Worm (Caenorhabditis elegans) whole organism, L4 larva: ENCODE results near the gene bcat-1.

ENCODE experiments used
- D1046.2 ChIP-seq: fragments of 200-800 bp; sonication (Bioruptor generic); IDR thresholded peaks from 2 replicates; pipeline ENCODE4 v1.3.6; 2022; ENCODE audit warnings: missing genetic modification characterization, missing compliant biosample characterization
- F26F4.8 ChIP-seq: fragments of 200-800 bp; sonication (Bioruptor generic); conservative IDR thresholded peaks from 2 replicates; pipeline ENCODE4 v1.3.6; 2022; ENCODE audit warnings: missing genetic modification characterization, missing compliant biosample characterization
- R02D3.7 ChIP-seq: fragments of 150-350 bp; sonication (generic microtip); optimal IDR thresholded peaks from 3 replicates; lab custom pipeline; 2014; ENCODE audit warnings: missing biosample characterization, missing genetic modification characterization
- ZK337.2 ChIP-seq: fragments of 200-800 bp; sonication (Bioruptor generic); IDR thresholded peaks from 2 replicates; pipeline ENCODE4 v1.3.6; 2022; ENCODE audit warnings: missing genetic modification reagents, missing genetic modification characterization, missing compliant biosample characterization
- aly-2 ChIP-seq: sonication (generic microtip); optimal IDR thresholded peaks from 2 replicates; lab custom pipeline; 2018; ENCODE audit warnings: missing biosample characterization, missing genetic modification characterization
- attf-4 ChIP-seq: sonication (generic microtip); optimal IDR thresholded peaks from 3 replicates; lab custom pipeline; 2017; ENCODE audit warnings: missing biosample characterization, missing genetic modification characterization
- ceh-20 ChIP-seq: fragments of 200-800 bp; sonication (Bioruptor generic); IDR thresholded peaks from 2 replicates; pipeline ENCODE4 v1.3.6; 2022; ENCODE audit warnings: missing genetic modification reagents, missing genetic modification characterization, missing compliant biosample characterization
- ceh-32 ChIP-seq: sonication (generic microtip); optimal IDR thresholded peaks from 2 replicates; lab custom pipeline; 2016; ENCODE audit warnings: mild to moderate bottlenecking, missing genetic modification characterization, missing compliant biosample characterization; ENCODE audit not compliant: poor library complexity
- ceh-62 ChIP-seq: sonication (generic microtip); optimal IDR thresholded peaks from 2 replicates; lab custom pipeline; 2017; ENCODE audit warnings: missing biosample characterization, missing genetic modification characterization
- ces-1 ChIP-seq: fragments of 150-350 bp; sonication (generic microtip); optimal IDR thresholded peaks from 4 replicates; lab custom pipeline; 2014; ENCODE audit warnings: missing biosample characterization, missing genetic modification reagents, missing genetic modification characterization
- cey-2 ChIP-seq: sonication (generic microtip); optimal IDR thresholded peaks from 3 replicates; lab custom pipeline; 2017; ENCODE audit warnings: missing genetic modification characterization, mild to moderate bottlenecking, missing compliant biosample characterization, antibody characterized with exemption, borderline replicate concordance; ENCODE audit not compliant: insufficient read depth
- ctbp-1 ChIP-seq: fragments of 200-800 bp; sonication (Bioruptor generic); IDR thresholded peaks from 2 replicates; pipeline ENCODE4 v1.3.6; 2022; ENCODE audit warnings: missing genetic modification reagents, missing genetic modification characterization, missing compliant biosample characterization
- daf-16 ChIP-seq, 3 experiments: sonication (generic microtip); optimal IDR thresholded peaks; 2 replicates each; lab custom pipeline; 2016 to 2017; ENCODE audit warnings: missing genetic modification characterization in 3 of 3, missing genetic modification reagents in 3 of 3, mild to moderate bottlenecking in 2 of 3, missing compliant biosample characterization in 2 of 3, missing biosample characterization in 1 of 3, moderate library complexity in 1 of 3
- dmd-6 ChIP-seq: fragments of 200-800 bp; sonication (Bioruptor generic); IDR thresholded peaks from 2 replicates; pipeline ENCODE4 v1.3.6; 2022; ENCODE audit warnings: missing genetic modification reagents, missing genetic modification characterization, missing compliant biosample characterization
- dmd-8 ChIP-seq: fragments of 200-800 bp; sonication (Bioruptor generic); IDR thresholded peaks from 2 replicates; pipeline ENCODE4 v1.3.6; 2022; ENCODE audit warnings: missing genetic modification characterization, missing compliant biosample characterization
- duxl-1 ChIP-seq: sonication (generic microtip); optimal IDR thresholded peaks from 2 replicates; lab custom pipeline; 2016; ENCODE audit warnings: mild to moderate bottlenecking, missing genetic modification characterization, moderate library complexity, missing compliant biosample characterization; ENCODE audit not compliant: poor library complexity
- dve-1 ChIP-seq: sonication (generic microtip); optimal IDR thresholded peaks from 2 replicates; lab custom pipeline; 2017; ENCODE audit warnings: antibody characterized with exemption, mild to moderate bottlenecking, missing genetic modification characterization, missing compliant biosample characterization; ENCODE audit not compliant: insufficient read depth
- egl-43 ChIP-seq: fragments of 200-800 bp; sonication (Bioruptor generic); IDR thresholded peaks from 2 replicates; pipeline ENCODE4 v1.3.6; 2022; ENCODE audit warnings: missing genetic modification reagents, missing genetic modification characterization, missing compliant biosample characterization
- hlh-11 ChIP-seq: fragments of 200-800 bp; sonication (Bioruptor generic); optimal IDR thresholded peaks from 2 replicates; lab custom pipeline; 2018; ENCODE audit warnings: mild to moderate bottlenecking, missing genetic modification characterization, missing compliant biosample characterization
- hlh-30 ChIP-seq: sonication (generic microtip); optimal IDR thresholded peaks from 2 replicates; lab custom pipeline; 2017; ENCODE audit warnings: antibody characterized with exemption, mild to moderate bottlenecking, missing genetic modification characterization, missing compliant biosample characterization; ENCODE audit not compliant: insufficient read depth
- hmg-1.1 ChIP-seq: fragments of 200-800 bp; sonication (Bioruptor generic); IDR thresholded peaks from 2 replicates; pipeline ENCODE4 v1.3.6; 2022; ENCODE audit warnings: missing genetic modification reagents, missing genetic modification characterization, missing compliant biosample characterization
- lim-7 ChIP-seq: fragments of 200-800 bp; sonication (Bioruptor generic); IDR thresholded peaks from 2 replicates; pipeline ENCODE4 v1.3.6; 2022; ENCODE audit warnings: missing genetic modification characterization, missing compliant biosample characterization
- lin-13 ChIP-seq: fragments of 150-350 bp; optimal IDR thresholded peaks from 2 replicates; lab custom pipeline; 2014; ENCODE audit warnings: missing biosample characterization, missing genetic modification reagents, missing genetic modification characterization
- madf-9 ChIP-seq: fragments of 200-800 bp; sonication (Bioruptor generic); conservative IDR thresholded peaks from 2 replicates; pipeline ENCODE4 v1.3.6; 2022; ENCODE audit warnings: missing genetic modification reagents, missing genetic modification characterization, missing compliant biosample characterization
- mdl-1 ChIP-seq, 2 experiments: fragments of 150-350 bp in 1 of 2; sonication (generic microtip) in 1 of 2; optimal IDR thresholded peaks; 2 replicates each; lab custom pipeline; 2014 to 2017; ENCODE audit warnings: missing biosample characterization in 2 of 2, missing genetic modification characterization in 2 of 2
- mdt-29 ChIP-seq: fragments of 200-800 bp; sonication (Bioruptor generic); IDR thresholded peaks from 2 replicates; pipeline ENCODE4 v1.3.6; 2022; ENCODE audit warnings: missing genetic modification reagents, missing genetic modification characterization, missing compliant biosample characterization
- mes-2 ChIP-seq: sonication (generic microtip); optimal IDR thresholded peaks from 2 replicates; lab custom pipeline; 2016; ENCODE audit warnings: missing genotype, mild to moderate bottlenecking, missing genetic modification characterization, missing compliant biosample characterization; ENCODE audit not compliant: poor library complexity, severe bottlenecking
- mxl-3 ChIP-seq: fragments of 200-800 bp; sonication (Bioruptor generic); optimal IDR thresholded peaks from 2 replicates; lab custom pipeline; 2018; ENCODE audit warnings: mild to moderate bottlenecking, missing genetic modification characterization, missing compliant biosample characterization
- nhr-11 ChIP-seq: fragments of 150-350 bp; optimal IDR thresholded peaks from 2 replicates; lab custom pipeline; 2014; ENCODE audit warnings: missing biosample characterization, missing genetic modification characterization
- nhr-28 ChIP-seq: fragments of 150-350 bp; optimal IDR thresholded peaks from 2 replicates; lab custom pipeline; 2014; ENCODE audit warnings: missing biosample characterization, missing genetic modification characterization
- nhr-42 ChIP-seq: fragments of 200-800 bp; sonication (Bioruptor generic); IDR thresholded peaks from 2 replicates; pipeline ENCODE4 v1.3.6; 2022; ENCODE audit warnings: missing genetic modification characterization, missing compliant biosample characterization
- pqm-1 ChIP-seq: sonication (generic microtip); optimal IDR thresholded peaks from 2 replicates; lab custom pipeline; 2017; ENCODE audit warnings: missing biosample characterization, missing genetic modification characterization
- set-16 ChIP-seq: fragments of 200-800 bp; sonication (Bioruptor generic); IDR thresholded peaks from 2 replicates; pipeline ENCODE4 v1.3.6; 2022; ENCODE audit warnings: missing genetic modification reagents, missing genetic modification characterization, missing compliant biosample characterization
- skn-1 ChIP-seq: fragments of 150-350 bp; optimal IDR thresholded peaks from 2 replicates; lab custom pipeline; 2014; ENCODE audit warnings: missing biosample characterization, missing genetic modification characterization
- snpc-1.2 ChIP-seq: fragments of 200-800 bp; sonication (Bioruptor generic); IDR thresholded peaks from 2 replicates; pipeline ENCODE4 v1.3.6; 2022; ENCODE audit warnings: missing genetic modification reagents, missing genetic modification characterization, missing compliant biosample characterization
- spr-3 ChIP-seq: fragments of 200-800 bp; sonication (Bioruptor generic); optimal IDR thresholded peaks from 2 replicates; lab custom pipeline; 2018; ENCODE audit warnings: mild to moderate bottlenecking, missing genetic modification characterization, missing compliant biosample characterization
- tag-97 ChIP-seq: fragments of 200-800 bp; sonication (Bioruptor generic); IDR thresholded peaks from 2 replicates; pipeline ENCODE4 v1.3.6; 2022; ENCODE audit warnings: missing genetic modification characterization, missing compliant biosample characterization
- tra-1 ChIP-seq: fragments of 200-800 bp; sonication (Bioruptor generic); IDR thresholded peaks from 2 replicates; pipeline ENCODE4 v1.3.6; 2022; ENCODE audit warnings: missing genetic modification reagents, missing genetic modification characterization, missing compliant biosample characterization
- unc-62 ChIP-seq, 3 experiments: fragments of 150-350 bp in 1 of 3; sonication (generic microtip); optimal IDR thresholded peaks in 2 of 3; peaks in 1 of 3; 1 replicate in 1 of 3; 2 replicates in 2 of 3; lab custom pipeline; 2014 to 2017; ENCODE audit warnings: missing biosample characterization in 3 of 3, missing genetic modification characterization in 3 of 3, missing genetic modification reagents in 3 of 3, missing genotype in 1 of 3
- vab-7 ChIP-seq: fragments of 200-800 bp; sonication (Bioruptor generic); IDR thresholded peaks from 2 replicates; pipeline ENCODE4 v1.3.6; 2022; ENCODE audit warnings: missing genetic modification reagents, missing genetic modification characterization, missing compliant biosample characterization
- zip-2 ChIP-seq: fragments of 150-350 bp; optimal IDR thresholded peaks from 2 replicates; lab custom pipeline; 2014; ENCODE audit warnings: missing biosample characterization, missing genetic modification characterization
- ztf-11 ChIP-seq: fragments of 150-350 bp; optimal IDR thresholded peaks from 2 replicates; lab custom pipeline; 2014; ENCODE audit warnings: missing biosample characterization, missing genetic modification characterization
- ztf-7 ChIP-seq: fragments of 150-350 bp; optimal IDR thresholded peaks from 2 replicates; lab custom pipeline; 2014; ENCODE audit warnings: missing biosample characterization, missing genetic modification characterization

Gene bcat-1

DNA sequence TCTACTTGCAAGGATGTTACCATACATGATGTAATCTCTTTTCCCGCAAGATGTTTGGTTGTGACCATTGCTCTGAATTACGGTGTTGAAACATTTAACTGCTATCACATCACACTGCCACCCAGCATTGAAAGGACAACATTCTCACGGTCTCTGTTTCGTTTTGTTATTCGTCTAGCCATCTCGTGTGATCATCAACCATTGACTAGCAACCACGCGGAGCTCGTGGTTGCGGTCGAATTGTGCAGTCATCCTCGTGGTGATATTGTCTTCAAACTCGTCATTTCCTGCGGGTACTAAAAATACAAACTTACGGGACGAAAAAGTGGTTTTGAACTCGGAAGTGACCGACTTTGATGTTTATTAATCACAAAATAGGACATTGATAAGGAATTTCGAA, 1.6 kb upstream of the bcat-1 start (continued):
- no peak for TF ChIP-seq ZK337.2 (GFP tag; lab: Robert Waterston, UW)
- TF ChIP-seq F26F4.8 (GFP tag; lab: Robert Waterston, UW), result no peak
- TF ChIP-seq mdt-29 (GFP tag; lab: Robert Waterston, UW), result no peak
- no peak for TF ChIP-seq madf-9 (GFP tag; lab: Robert Waterston, UW)
- TF ChIP-seq vab-7 (GFP tag; lab: Robert Waterston, UW), result no peak
- TF ChIP-seq snpc-1.2 (GFP tag; lab: Robert Waterston, UW), result no peak
- TF ChIP-seq lin-13, result no peak
- TF ChIP-seq zip-2 (tag; lab: Kevin White, UChicago), result no peak
- no peak for TF ChIP-seq aly-2 (tag; lab: Kevin White, UChicago)
- no peak for TF ChIP-seq ctbp-1
- peak; percentile 44 for TF ChIP-seq dmd-6 (GFP tag; lab: Robert Waterston, UW)
- no peak for TF ChIP-seq duxl-1 (tag; lab: Kevin White, UChicago)
- no peak for TF ChIP-seq ceh-62 (tag; lab: Kevin White, UChicago)
- no peak for TF ChIP-seq ceh-20 (GFP tag; lab: Robert Waterston, UW)
- no peak for TF ChIP-seq lim-7
- TF ChIP-seq daf-16 (GFP tag; optimal IDR thresholded peaks at IDR 0.05; lab: Kevin White, UChicago), result no peak
- TF ChIP-seq daf-16 (tag; optimal IDR thresholded peaks at IDR 0.05; lab: Kevin White, UChicago), result peak; percentile 33
- no peak for TF ChIP-seq nhr-42
- no peak for TF ChIP-seq ztf-11 (tag; lab: Kevin White, UChicago)
- TF ChIP-seq egl-43, result no peak
- TF ChIP-seq attf-4 (tag; lab: Kevin White, UChicago), result no peak
- no peak for TF ChIP-seq dmd-8 (GFP tag; lab: Robert Waterston, UW)
- no peak for TF ChIP-seq spr-3 (GFP tag; lab: Kevin White, UChicago)
- no peak for TF ChIP-seq set-16 (GFP tag; lab: Robert Waterston, UW)
- TF ChIP-seq skn-1 (tag; lab: Kevin White, UChicago), result no peak
- TF ChIP-seq unc-62 (GFP tag; optimal IDR thresholded peaks at IDR 0.05 in 1 of 2; lab: Kevin White, UChicago), result peak in 1 of 2 experiments; percentile 71
- no peak for TF ChIP-seq unc-62 (tag; optimal IDR thresholded peaks at IDR 0.05; lab: Kevin White, UChicago)
- no peak for TF ChIP-seq D1046.2 (GFP tag; lab: Robert Waterston, UW)
- TF ChIP-seq hlh-30 (tag; lab: Kevin White, UChicago), result peak; percentile 87
- TF ChIP-seq tag-97 (GFP tag; lab: Robert Waterston, UW), result no peak
- TF ChIP-seq ceh-32 (tag; lab: Kevin White, UChicago), result no peak
- no peak for TF ChIP-seq cey-2 (tag; lab: Kevin White, UChicago)

DNA sequence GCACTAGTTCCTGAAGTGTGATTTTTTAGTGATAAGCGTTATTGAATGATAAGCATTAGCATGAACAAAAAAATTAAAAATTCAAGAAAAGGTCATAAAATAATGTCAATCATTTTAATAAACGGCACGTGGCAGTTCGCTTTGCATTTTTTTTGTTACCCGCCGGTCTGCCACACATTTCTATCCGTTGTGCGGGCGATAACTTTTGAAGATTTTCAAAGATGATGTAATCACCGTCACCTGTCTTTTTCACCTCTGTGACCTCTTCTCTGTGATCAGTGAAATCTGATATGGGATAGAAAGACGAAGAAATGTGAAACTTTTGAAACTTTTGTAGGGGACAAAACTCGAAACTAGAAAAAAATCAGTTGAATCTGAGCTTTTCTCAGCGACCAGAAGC, 650 bp downstream of the bcat-1 start:
- peak; percentile 64 for TF ChIP-seq mxl-3 (GFP tag; lab: Kevin White, UChicago)
- peak; percentile 9 for TF ChIP-seq nhr-28 (tag; lab: Kevin White, UChicago)
- peak; percentile 50; the same call in 1 of the 2 replicates for TF ChIP-seq tra-1 (GFP tag; lab: Robert Waterston, UW)
- TF ChIP-seq lin-13, result no peak
- peak; percentile 46 for TF ChIP-seq nhr-11 (tag; lab: Kevin White, UChicago)
- TF ChIP-seq hlh-30 (tag; lab: Kevin White, UChicago), result peak; percentile 67
- no peak for TF ChIP-seq hmg-1.1
- TF ChIP-seq pqm-1, result peak; percentile 48
- peak; percentile 33 for TF ChIP-seq dve-1 (tag; lab: Kevin White, UChicago)
- TF ChIP-seq hlh-11 (tag; lab: Kevin White, UChicago), result peak; percentile 69
- peak; percentile 45 for TF ChIP-seq ztf-7 (tag; lab: Kevin White, UChicago)
- TF ChIP-seq ceh-20 (GFP tag; lab: Robert Waterston, UW), result no peak
- TF ChIP-seq ces-1 (GFP tag; lab: Kevin White, UChicago), result no peak
- TF ChIP-seq zip-2 (tag; lab: Kevin White, UChicago), result no peak
- TF ChIP-seq mes-2 (tag; lab: Kevin White, UChicago), result no peak
- peak; percentile 59 to 73 for TF ChIP-seq mdl-1 (tag; optimal IDR thresholded peaks at IDR 0.05; lab: Kevin White, UChicago)
- no peak for TF ChIP-seq vab-7 (GFP tag; lab: Robert Waterston, UW)
- TF ChIP-seq dmd-6 (GFP tag; lab: Robert Waterston, UW), result peak; percentile 61
- TF ChIP-seq R02D3.7 (tag; lab: Kevin White, UChicago), result no peak
